Worm (Caenorhabditis elegans): ENCODE results near the gene gst-42.

DNA sequence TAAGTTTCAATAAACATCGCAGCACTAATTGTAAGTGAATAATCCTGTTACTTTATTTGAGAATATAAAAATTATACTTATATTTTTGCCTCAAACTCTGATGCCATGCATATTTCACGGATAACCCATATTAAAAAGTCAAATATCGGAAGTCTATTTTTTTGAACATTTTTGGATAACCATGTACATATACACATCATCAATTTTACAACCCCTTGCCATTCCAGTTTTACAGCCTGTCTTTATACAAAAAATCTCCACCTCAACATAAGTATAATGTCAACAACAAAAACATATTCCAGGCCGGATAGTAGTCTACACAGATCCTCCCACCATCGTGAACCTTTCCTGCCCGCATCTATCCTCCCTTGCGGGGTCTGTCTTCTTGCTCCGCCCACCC, 43.5 kb downstream of the gst-42 start, which contains the start of gene hnd-1:
- TF ChIP-seq lin-54 (GFP tag; optimal IDR thresholded peaks at IDR 0.05) (no peak), snpc-4 (GFP tag; optimal IDR thresholded peaks at IDR 0.05) (no peak), snpc-4 (tag; optimal IDR thresholded peaks at IDR 0.05) (no peak), unc-62 (GFP tag; optimal IDR thresholded peaks at IDR 0.05) (no peak), Y53F4B.3 (GFP tag; IDR thresholded peaks at IDR 0.05) (no peak), nfya-1 (tag; optimal IDR thresholded peaks at IDR 0.05; ENCODE audit: borderline replicate concordance, insufficient read depth) (no peak), ztf-18 (tag; optimal IDR thresholded peaks at IDR 0.05) (no peak), C17E4.6 (GFP tag; IDR thresholded peaks at IDR 0.05) (no peak), ceh-58 (GFP tag; IDR thresholded peaks at IDR 0.05) (no peak), nhr-27 (tag; optimal IDR thresholded peaks at IDR 0.05) (no peak), dpl-1 (GFP tag; optimal IDR thresholded peaks at IDR 0.05) (no peak), pha-4 (tag; optimal IDR thresholded peaks at IDR 0.05) (no peak), tbx-9 (tag; optimal IDR thresholded peaks at IDR 0.05; ENCODE audit: borderline replicate concordance) (no peak), nhr-90 (tag; optimal IDR thresholded peaks at IDR 0.05) (no peak)

Data from whole organism, young adult.